Worm (Caenorhabditis elegans): Measurements from ENCODE around the gene C45B2.3.

ce11 chrX:6041995-6042481, 40.7 kb upstream of the C45B2.3 start:
- TF ChIP-seq ets-4 (GFP tag; optimal IDR thresholded peaks at IDR 0.05), result no peak
- no peak for TF ChIP-seq unc-130 (GFP tag; optimal IDR thresholded peaks at IDR 0.05)
- no peak for TF ChIP-seq F37B4.10 (GFP tag; IDR thresholded peaks at IDR 0.05)
- TF ChIP-seq nhr-80 (tag; optimal IDR thresholded peaks at IDR 0.05), result peak; percentile 86
- TF ChIP-seq B0261.1 (tag; optimal IDR thresholded peaks at IDR 0.05), result no peak
- no peak for TF ChIP-seq sea-2 (GFP tag; IDR thresholded peaks at IDR 0.05)
- no peak for TF ChIP-seq ama-1 (optimal IDR thresholded peaks at IDR 0.05)
- no peak for TF ChIP-seq ama-1 (GFP tag; optimal IDR thresholded peaks at IDR 0.05)
- TF ChIP-seq Y56A3A.18 (GFP tag; IDR thresholded peaks at IDR 0.05), result no peak
- TF ChIP-seq dpl-1 (GFP tag; optimal IDR thresholded peaks at IDR 0.05), result no peak
- peak; percentile 40 for TF ChIP-seq tlf-1 (GFP tag; optimal IDR thresholded peaks at IDR 0.05)
- TF ChIP-seq snpc-4 (GFP tag; optimal IDR thresholded peaks at IDR 0.05), result no peak
- peak in 3 of 4 experiments; percentile 27 to 33 (median 29) for TF ChIP-seq snpc-4 (tag; optimal IDR thresholded peaks at IDR 0.05)

All from whole organism, young adult.